Fruit fly (Drosophila melanogaster) S2 (cell line): ENCODE data around the gene CG42637.

Experiments
- CG8478 ChIP-seq: fragments of >200 bp; optimal IDR thresholded peaks from 2 replicates; lab custom pipeline; 2018
- CTCF ChIP-seq, 2 experiments: fragments of >200 bp; optimal IDR thresholded peaks; 2 replicates each; lab custom pipeline; 2018

DNA sequence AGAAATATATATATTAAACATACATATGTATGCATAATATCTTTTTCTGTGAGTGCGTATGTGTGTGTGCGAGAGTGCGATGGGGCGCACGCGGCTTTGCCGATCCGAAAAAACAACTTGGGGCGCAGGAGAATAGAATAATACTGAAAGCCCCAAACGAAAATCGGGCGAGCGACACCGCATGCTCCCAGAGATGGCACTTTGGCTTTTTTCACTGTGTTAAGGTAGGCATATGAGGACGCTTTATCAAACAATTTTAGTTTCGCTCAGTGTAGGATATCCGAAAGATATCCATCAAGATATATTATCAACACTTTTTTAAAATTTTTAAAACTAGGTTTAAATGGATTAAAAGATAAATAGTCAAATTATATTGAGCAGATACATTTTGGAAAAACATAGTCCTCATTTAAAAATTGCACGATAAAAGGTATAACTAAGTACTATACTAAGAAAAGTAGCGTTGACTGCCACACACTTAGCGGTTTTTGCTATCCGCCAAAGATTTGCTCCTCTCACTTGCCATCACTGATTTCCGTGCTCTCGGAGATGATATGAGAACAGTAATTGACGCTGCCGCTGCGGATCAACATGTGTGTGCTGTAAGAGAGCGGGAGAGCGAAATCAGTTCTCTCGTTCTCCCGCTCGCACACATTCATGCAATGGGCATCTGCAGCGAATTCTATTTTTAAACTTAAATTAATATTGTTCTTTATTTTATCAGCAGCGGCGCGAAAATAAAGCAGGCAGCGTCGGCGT is 2.3 kb downstream of the CG42637 start:
- TF ChIP-seq CG8478 (no peak), CTCF (optimal IDR thresholded peaks at IDR 0.05; lab: Kevin White, UChicago) (no peak)
